Fruit fly (Drosophila melanogaster) whole organism, embryonic: ENCODE measurements around the gene MtnE.
A peak's percentile ranks its signal among the peaks of the same experiment; 100 is the strongest.

Experiments
- Adf1 ChIP-seq: fragments of 200-800 bp; sonication (Bioruptor generic); IDR thresholded peaks from 2 replicates; pipeline ENCODE4 v1.3.6; 2022; ENCODE audit warnings: missing biosample characterization, missing genetic modification characterization
- Blimp-1 ChIP-seq: fragments of 200-800 bp; sonication (Bioruptor generic); optimal IDR thresholded peaks from 3 replicates; lab custom pipeline; 2018; ENCODE audit warnings: missing biosample characterization, missing genetic modification characterization, mild to moderate bottlenecking, moderate library complexity, missing genetic modification reagents
- CG10431 ChIP-seq: fragments of 200-800 bp; sonication (Bioruptor generic); optimal IDR thresholded peaks from 3 replicates; lab custom pipeline; 2018; ENCODE audit warnings: missing biosample characterization, mild to moderate bottlenecking, missing genetic modification characterization
- CG11093 ChIP-seq: fragments of 200-800 bp; sonication (Bioruptor generic); IDR thresholded peaks from 3 replicates; pipeline ENCODE4 v1.3.6; 2022; ENCODE audit warnings: missing biosample characterization, missing genetic modification characterization
- CG1233 ChIP-seq: fragments of 200-800 bp; sonication (Bioruptor generic); optimal IDR thresholded peaks from 4 replicates; lab custom pipeline; 2018; ENCODE audit warnings: missing biosample characterization, mild to moderate bottlenecking, missing genetic modification characterization
- CG15269 ChIP-seq: fragments of 200-800 bp; sonication (Bioruptor generic); optimal IDR thresholded peaks from 2 replicates; lab custom pipeline; 2018; ENCODE audit warnings: missing biosample characterization, mild to moderate bottlenecking, missing genetic modification characterization, moderate library complexity
- CG15479 ChIP-seq: fragments of 200-800 bp; sonication (Bioruptor generic); optimal IDR thresholded peaks from 3 replicates; lab custom pipeline; 2019; ENCODE audit warnings: missing biosample characterization, mild to moderate bottlenecking, missing genetic modification characterization, moderate library complexity
- CG1602 ChIP-seq: fragments of 200-800 bp; sonication (Bioruptor generic); optimal IDR thresholded peaks from 3 replicates; lab custom pipeline; 2016; ENCODE audit warnings: missing biosample characterization, missing genetic modification characterization
- CG17612 ChIP-seq: fragments of 200-800 bp; sonication (Bioruptor generic); IDR thresholded peaks from 2 replicates; pipeline ENCODE4 v1.3.6; 2022; ENCODE audit warnings: missing biosample characterization, missing genetic modification characterization
- CG18764 ChIP-seq: fragments of 200-800 bp; sonication (Bioruptor generic); optimal IDR thresholded peaks from 3 replicates; lab custom pipeline; 2016; ENCODE audit warnings: missing biosample characterization, missing genetic modification characterization
- CG4854 ChIP-seq: fragments of 200-800 bp; sonication (Bioruptor generic); optimal IDR thresholded peaks from 2 replicates; lab custom pipeline; 2016; ENCODE audit warnings: missing biosample characterization, missing genetic modification characterization, inconsistent platforms
- CG6689 ChIP-seq: fragments of 200-800 bp; sonication (Bioruptor generic); IDR thresholded peaks from 2 replicates; pipeline ENCODE4 v1.3.6; 2022; ENCODE audit warnings: missing biosample characterization, missing genetic modification characterization
- CG7786 ChIP-seq: fragments of 200-800 bp; sonication (Bioruptor generic); optimal IDR thresholded peaks from 2 replicates; lab custom pipeline; 2016; ENCODE audit warnings: missing biosample characterization, missing genetic modification characterization
- CG8089 ChIP-seq: fragments of 200-800 bp; sonication (Bioruptor generic); optimal IDR thresholded peaks from 3 replicates; lab custom pipeline; 2016; ENCODE audit warnings: missing biosample characterization, missing genetic modification characterization
- CG8281 ChIP-seq: fragments of 200-800 bp; sonication (Bioruptor generic); optimal IDR thresholded peaks from 2 replicates; lab custom pipeline; 2018; ENCODE audit warnings: missing biosample characterization, mild to moderate bottlenecking, missing genetic modification characterization, moderate library complexity
- CG8290 ChIP-seq, 3 experiments: fragments of 200-800 bp; sonication (Bioruptor generic); optimal IDR thresholded peaks; 2 replicates each; lab custom pipeline; 2016 to 2019; ENCODE audit warnings: missing biosample characterization in 3 of 3, missing genetic modification characterization in 3 of 3, mild to moderate bottlenecking in 2 of 3, moderate library complexity in 1 of 3
- CG9437 ChIP-seq: fragments of 200-800 bp; sonication (Bioruptor generic); optimal IDR thresholded peaks from 2 replicates; lab custom pipeline; 2018; ENCODE audit warnings: missing biosample characterization, mild to moderate bottlenecking, missing genetic modification characterization
- Fer1 ChIP-seq: fragments of 200-800 bp; sonication (Bioruptor generic); optimal IDR thresholded peaks from 2 replicates; lab custom pipeline; 2017; ENCODE audit warnings: missing biosample characterization, mild to moderate bottlenecking, missing genetic modification characterization
- Hmx ChIP-seq: fragments of 200-800 bp; sonication (Bioruptor generic); optimal IDR thresholded peaks from 2 replicates; lab custom pipeline; 2016; ENCODE audit warnings: missing biosample characterization, missing genetic modification characterization
- Lhr ChIP-seq: fragments of 200-800 bp; sonication (Bioruptor generic); optimal IDR thresholded peaks from 3 replicates; lab custom pipeline; 2017; ENCODE audit warnings: mild to moderate bottlenecking, missing biosample characterization, missing genetic modification reagents, missing genetic modification characterization
- Mrtf ChIP-seq: fragments of 200-800 bp; sonication (Bioruptor generic); IDR thresholded peaks from 3 replicates; pipeline ENCODE4 v1.3.6; 2022; ENCODE audit warnings: missing biosample characterization, missing genetic modification characterization
- Ptx1 ChIP-seq: fragments of 200-800 bp; sonication (Bioruptor generic); IDR thresholded peaks from 2 replicates; pipeline ENCODE4 v1.3.6; 2022; ENCODE audit warnings: missing biosample characterization, missing genetic modification characterization
- Spps ChIP-seq: fragments of 200-800 bp; sonication (Bioruptor generic); optimal IDR thresholded peaks from 2 replicates; lab custom pipeline; 2018; ENCODE audit warnings: missing biosample characterization, mild to moderate bottlenecking, missing genetic modification characterization
- Sry-δ ChIP-seq: fragments of 200-800 bp; sonication (Bioruptor generic); optimal IDR thresholded peaks from 2 replicates; lab custom pipeline; 2016; ENCODE audit warnings: missing biosample characterization, missing genetic modification characterization
- Trl ChIP-seq, 3 experiments: fragments of >200 bp in 2 of 3; fragments of 200-800 bp in 1 of 3; sonication (Bioruptor generic) in 1 of 3; optimal IDR thresholded peaks; 2 replicates in 1 of 3; 3 replicates in 2 of 3; lab custom pipeline; 2016 to 2017; ENCODE audit warnings: missing biosample characterization in 1 of 3, missing genetic modification characterization in 1 of 3
- YL-1 ChIP-seq: fragments of 200-800 bp; sonication (Bioruptor generic); optimal IDR thresholded peaks from 3 replicates; lab custom pipeline; 2017; ENCODE audit warnings: missing biosample characterization, mild to moderate bottlenecking, missing genetic modification characterization
- ato ChIP-seq: fragments of 200-800 bp; sonication (Bioruptor generic); IDR thresholded peaks from 2 replicates; pipeline ENCODE4 v1.3.6; 2022; ENCODE audit warnings: missing biosample characterization, missing genetic modification characterization; ENCODE audit not compliant: partially characterized antibody
- bab2 ChIP-seq: fragments of 200-800 bp; sonication (Bioruptor generic); optimal IDR thresholded peaks from 2 replicates; lab custom pipeline; 2016; ENCODE audit warnings: missing biosample characterization, missing genetic modification characterization
- chinmo ChIP-seq: fragments of 200-800 bp; sonication (Bioruptor generic); IDR thresholded peaks from 4 replicates; pipeline ENCODE4 v1.3.6; 2022; ENCODE audit warnings: missing biosample characterization, missing genetic modification characterization; ENCODE audit not compliant: partially characterized antibody
- crp ChIP-seq, 2 experiments: fragments of 200-800 bp; sonication (Bioruptor generic); optimal IDR thresholded peaks; 2 replicates in 1 of 2; 3 replicates in 1 of 2; lab custom pipeline; 2017; ENCODE audit warnings: missing biosample characterization in 2 of 2, missing genetic modification characterization in 2 of 2, mild to moderate bottlenecking in 1 of 2, moderate library complexity in 1 of 2
- da ChIP-seq: fragments of 200-800 bp; sonication (Bioruptor generic); optimal IDR thresholded peaks from 2 replicates; lab custom pipeline; 2016; ENCODE audit warnings: missing biosample characterization, missing genetic modification characterization
- danr ChIP-seq: fragments of 200-800 bp; sonication (Bioruptor generic); IDR thresholded peaks from 2 replicates; pipeline ENCODE4 v1.3.6; 2022; ENCODE audit warnings: missing biosample characterization, missing genetic modification characterization
- emc ChIP-seq: fragments of 200-800 bp; sonication (Bioruptor generic); optimal IDR thresholded peaks from 2 replicates; lab custom pipeline; 2016; ENCODE audit warnings: missing biosample characterization, missing genetic modification characterization
- gsb ChIP-seq: fragments of 200-800 bp; sonication (Bioruptor generic); IDR thresholded peaks from 2 replicates; pipeline ENCODE4 v1.3.6; 2022; ENCODE audit warnings: missing biosample characterization, missing genetic modification characterization
- gsb-n ChIP-seq: fragments of 200-800 bp; sonication (Bioruptor generic); optimal IDR thresholded peaks from 3 replicates; lab custom pipeline; 2018; ENCODE audit warnings: missing biosample characterization, mild to moderate bottlenecking, missing genetic modification characterization
- jigr1 ChIP-seq: fragments of 200-800 bp; sonication (Bioruptor generic); IDR thresholded peaks from 3 replicates; pipeline ENCODE4 v1.3.6; 2022; ENCODE audit warnings: missing biosample characterization, missing genetic modification characterization
- kah ChIP-seq: fragments of 200-800 bp; sonication (Bioruptor generic); optimal IDR thresholded peaks from 2 replicates; lab custom pipeline; 2018; ENCODE audit warnings: missing biosample characterization, mild to moderate bottlenecking, missing genetic modification characterization
- mld ChIP-seq: fragments of 200-800 bp; sonication (Bioruptor generic); IDR thresholded peaks from 3 replicates; pipeline ENCODE4 v1.3.6; 2022; ENCODE audit warnings: missing biosample characterization, missing genetic modification characterization; ENCODE audit not compliant: partially characterized antibody
- otp ChIP-seq: fragments of 200-800 bp; sonication (Bioruptor generic); IDR thresholded peaks from 3 replicates; pipeline ENCODE4, ENCODE4 v1.3.6; 2022; ENCODE audit warnings: missing biosample characterization, missing genetic modification characterization
- pan ChIP-seq, 4 experiments: fragments of >200 bp in 3 of 4; fragments of 200-800 bp in 1 of 4; sonication (Bioruptor generic) in 1 of 4; optimal IDR thresholded peaks in 3 of 4; IDR thresholded peaks in 1 of 4; 2 replicates each; pipeline versions ENCODE4 v1.3.6 to Lab custom; 2017 to 2022; ENCODE audit warnings: missing biosample characterization in 2 of 4, missing genetic modification characterization in 2 of 4, mixed read lengths in 1 of 4
- pho ChIP-seq: fragments of 200-800 bp; sonication (Bioruptor generic); optimal IDR thresholded peaks from 2 replicates; lab custom pipeline; 2016; ENCODE audit warnings: missing biosample characterization, missing genetic modification characterization
- scrt ChIP-seq: fragments of 200-800 bp; sonication (Bioruptor generic); optimal IDR thresholded peaks from 2 replicates; lab custom pipeline; 2018; ENCODE audit warnings: missing biosample characterization, mild to moderate bottlenecking, missing genetic modification characterization, moderate library complexity
- seq ChIP-seq: fragments of 200-800 bp; sonication (Bioruptor generic); IDR thresholded peaks from 2 replicates; pipeline ENCODE4 v1.3.6; 2022; ENCODE audit warnings: missing biosample characterization, missing genetic modification characterization
- tap ChIP-seq: fragments of 200-800 bp; optimal IDR thresholded peaks from 3 replicates; lab custom pipeline; 2019; ENCODE audit warnings: missing biosample characterization, mild to moderate bottlenecking, missing genetic modification characterization, moderate library complexity
- toy ChIP-seq: fragments of 200-800 bp; sonication (Bioruptor generic); IDR thresholded peaks from 2 replicates; pipeline ENCODE4 v1.3.6; 2022; ENCODE audit warnings: missing biosample characterization, missing genetic modification characterization
- tx ChIP-seq: fragments of 200-800 bp; sonication (Bioruptor generic); optimal IDR thresholded peaks from 2 replicates; lab custom pipeline; 2016; ENCODE audit warnings: missing biosample characterization, missing genetic modification characterization
- wdn ChIP-seq: fragments of 200-800 bp; sonication (Bioruptor generic); IDR thresholded peaks from 2 replicates; pipeline ENCODE4 v1.3.6; 2022; ENCODE audit warnings: missing biosample characterization, missing genetic modification characterization

The MtnE gene

DNA sequence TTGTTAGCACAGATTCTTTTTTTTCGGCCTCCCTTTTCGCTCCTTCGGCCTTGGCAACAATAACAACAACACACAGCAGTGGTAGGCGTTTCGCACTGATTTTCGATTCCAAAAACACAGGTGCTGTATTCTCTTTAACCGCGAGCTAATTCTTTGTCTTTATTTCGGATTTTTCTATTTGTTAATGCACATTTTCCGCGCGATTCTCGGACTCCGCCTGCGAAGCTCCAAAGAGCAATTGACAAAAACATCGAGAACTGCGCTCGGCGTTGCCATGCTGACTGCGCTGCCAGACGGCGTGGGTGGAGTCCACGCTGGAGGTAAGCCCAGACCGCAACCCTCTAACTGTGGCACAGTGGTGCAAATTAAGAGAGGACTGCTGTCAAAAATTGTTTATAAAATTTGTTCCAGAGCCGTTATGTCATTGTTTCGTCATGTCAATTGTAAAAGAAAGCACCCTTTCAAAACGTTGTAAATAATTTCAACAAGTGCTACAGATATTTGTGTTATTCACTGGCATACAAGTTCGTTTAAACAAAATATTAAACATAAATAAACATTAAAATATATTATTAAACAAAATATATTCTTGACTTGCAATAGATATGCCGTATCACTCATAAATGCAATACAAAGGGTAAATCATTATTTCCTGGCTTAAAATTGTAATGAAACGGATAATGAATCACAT, 23.1 kb upstream of the MtnE start, which contains the start of the genes DPCoAC and CG5180 (continued):
- TF ChIP-seq seq (GFP tag; lab: Robert Waterston, UW) (peak; percentile 40; the same call in 1 of the 2 replicates), mld (GFP tag; lab: Robert Waterston, UW) (no peak), CG1233 (GFP tag; lab: Kevin White, UChicago) (peak; percentile 50), CG6689 (GFP tag; lab: Robert Waterston, UW) (peak; percentile 57; the same call in 1 of the 2 replicates), wdn (GFP tag; lab: Robert Waterston, UW) (peak; percentile 57), jigr1 (GFP tag; lab: Robert Waterston, UW) (peak; percentile 58; the same call in 2 of the 3 replicates), ato (GFP tag; lab: Robert Waterston, UW) (peak; percentile 60; the same call in 1 of the 2 replicates), pan (optimal IDR thresholded peaks at IDR 0.05; lab: Kevin White, UChicago) (no peak), pan (GFP tag; optimal IDR thresholded peaks at IDR 0.05 in 1 of 2, IDR thresholded peaks at IDR 0.05 in 1 of 2) (peak in 1 of 2 experiments; percentile 76), Hmx (no peak), crp (GFP tag; optimal IDR thresholded peaks at IDR 0.05; lab: Kevin White, UChicago) (peak in 1 of 2 experiments; percentile 36), chinmo (GFP tag; lab: Robert Waterston, UW) (peak; percentile 84; the same call in 1 of the 4 replicates), Blimp-1 (GFP tag; lab: Kevin White, UChicago) (peak; percentile 7), gsb-n (peak; percentile 15), pho (peak; percentile 70), Lhr (GFP tag; lab: Kevin White, UChicago) (peak; percentile 84), CG8281 (no peak), Mrtf (GFP tag; lab: Robert Waterston, UW) (peak; percentile 71; the same call in 2 of the 3 replicates), da (GFP tag; lab: Kevin White, UChicago) (no peak), toy (no peak), tap (peak; percentile 34), scrt (GFP tag; lab: Kevin White, UChicago) (peak; percentile 47), Adf1 (GFP tag; lab: Robert Waterston, UW) (peak; percentile 83), gsb (GFP tag; lab: Robert Waterston, UW) (0 out of 2 replicates have a peak, but pooled peaks have one; percentile 40), Ptx1 (GFP tag; lab: Robert Waterston, UW) (peak; percentile 73), otp (GFP tag; lab: Robert Waterston, UW) (0 out of 3 replicates have a peak, but pooled peaks have one; percentile 48), CG4854 (peak; percentile 24), CG1602 (GFP tag; lab: Kevin White, UChicago) (peak; percentile 55), tx (GFP tag; lab: Kevin White, UChicago) (peak; percentile 25), CG7786 (GFP tag; lab: Kevin White, UChicago) (peak; percentile 59), CG15269 (peak; percentile 59), CG11093 (peak; percentile 55; the same call in 1 of the 3 replicates), Sry-δ (GFP tag; lab: Kevin White, UChicago) (peak; percentile 71), CG17612 (GFP tag; lab: Robert Waterston, UW) (peak; percentile 58), bab2 (peak; percentile 51), CG8089 (GFP tag; lab: Kevin White, UChicago) (peak; percentile 17), CG15479 (no peak), CG8290 (GFP tag; optimal IDR thresholded peaks at IDR 0.05; lab: Kevin White, UChicago) (peak; percentile 54), CG8290 (tag; optimal IDR thresholded peaks at IDR 0.05; lab: Kevin White, UChicago) (peak in 1 of 2 experiments; percentile 95), Spps (tag; lab: Kevin White, UChicago) (no peak), danr (GFP tag; lab: Robert Waterston, UW) (0 out of 2 replicates have a peak, but pooled peaks have one; percentile 33), YL-1 (no peak), CG9437 (peak; percentile 59), emc (GFP tag; lab: Kevin White, UChicago) (peak; percentile 31), Trl (optimal IDR thresholded peaks at IDR 0.05; lab: Kevin White, UChicago) (no peak), Trl (GFP tag; optimal IDR thresholded peaks at IDR 0.05; lab: Kevin White, UChicago) (peak; percentile 38), kah (GFP tag; lab: Kevin White, UChicago) (no peak), CG10431 (GFP tag; lab: Kevin White, UChicago) (peak; percentile 2), Fer1 (GFP tag; lab: Kevin White, UChicago) (peak; percentile 9), CG18764 (GFP tag; lab: Kevin White, UChicago) (peak; percentile 52)
